Fruit fly (Drosophila melanogaster): ENCODE measurements around the gene CG1523.

CG1523 gene

dm6 chr3R:28851530-28851929 lies 32.1 kb upstream of the CG1523 start:
- TF ChIP-seq rn (GFP tag; IDR thresholded peaks at IDR 0.05): no peak
- TF ChIP-seq Snoo (tag; optimal IDR thresholded peaks at IDR 0.05): no peak
- TF ChIP-seq Pif1A (GFP tag; optimal IDR thresholded peaks at IDR 0.05): no peak
- peak; percentile 54 for TF ChIP-seq EcR (GFP tag; optimal IDR thresholded peaks at IDR 0.05)
- no peak for TF ChIP-seq CG32121 (GFP tag; IDR thresholded peaks at IDR 0.05)
- TF ChIP-seq CG4496 (GFP tag; IDR thresholded peaks at IDR 0.05): 0 out of 3 replicates have a peak, but pooled peaks have one; percentile 44
- peak; percentile 84 for TF ChIP-seq CG13204 (GFP tag; optimal IDR thresholded peaks at IDR 0.05)

DNA sequence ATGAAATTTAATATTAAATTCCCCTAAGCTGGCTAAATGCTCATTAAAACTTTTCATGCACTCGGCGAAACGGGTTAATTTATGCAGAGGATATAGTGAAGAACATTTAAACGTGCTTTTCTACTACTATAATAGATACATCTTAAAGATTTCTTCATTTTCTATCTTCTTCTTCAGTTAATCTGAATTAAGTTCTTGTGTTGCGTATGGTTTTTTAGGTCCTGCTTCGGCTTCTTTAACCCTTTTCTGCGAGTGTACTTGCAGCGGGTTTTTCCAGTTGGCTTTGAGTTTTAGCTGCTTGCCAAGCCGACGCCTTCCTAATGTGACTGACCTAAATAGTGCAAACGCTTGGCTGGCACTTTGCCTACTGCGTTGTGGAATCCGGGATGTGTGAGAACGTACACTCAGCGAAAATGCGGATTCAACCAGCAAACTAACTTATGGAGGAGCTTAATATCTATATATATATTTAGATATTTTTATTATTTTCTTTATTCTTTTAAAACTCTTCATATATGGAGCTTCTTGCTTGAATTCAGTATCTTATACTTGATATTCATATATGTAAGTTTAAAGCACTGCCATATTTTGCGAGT lies 31.3 kb upstream of the CG1523 start:
- TF ChIP-seq CG4496 (GFP tag; IDR thresholded peaks at IDR 0.05): peak; percentile 86
- peak; percentile 50 for TF ChIP-seq CG14655 (GFP tag; optimal IDR thresholded peaks at IDR 0.05)
- no peak for TF ChIP-seq EcR (GFP tag; optimal IDR thresholded peaks at IDR 0.05)
- peak; percentile 44 for TF ChIP-seq Pif1A (GFP tag; optimal IDR thresholded peaks at IDR 0.05)
- TF ChIP-seq CG10348 (GFP tag; IDR thresholded peaks at IDR 0.05): no peak
- TF ChIP-seq CG34367 (tag; optimal IDR thresholded peaks at IDR 0.05): no peak
- no peak for TF ChIP-seq gl (tag; optimal IDR thresholded peaks at IDR 0.05)
- no peak for TF ChIP-seq Snoo (tag; optimal IDR thresholded peaks at IDR 0.05)
- peak; percentile 85 for TF ChIP-seq fd96Ca (GFP tag; IDR thresholded peaks at IDR 0.05)
- no peak for TF ChIP-seq D1 (tag; optimal IDR thresholded peaks at IDR 0.05)
- TF ChIP-seq CG9948 (tag; optimal IDR thresholded peaks at IDR 0.05): no peak
- peak; percentile 82 for TF ChIP-seq Ets98B (GFP tag; IDR thresholded peaks at IDR 0.05)
- no peak for TF ChIP-seq CG13204 (GFP tag; optimal IDR thresholded peaks at IDR 0.05)
- peak; percentile 54 for TF ChIP-seq rn (GFP tag; IDR thresholded peaks at IDR 0.05)
- peak; percentile 76 for TF ChIP-seq CG32121 (GFP tag; IDR thresholded peaks at IDR 0.05)
- TF ChIP-seq CG17806 (tag; optimal IDR thresholded peaks at IDR 0.05): no peak
- peak; percentile 8 for TF ChIP-seq Pif1B (GFP tag; optimal IDR thresholded peaks at IDR 0.05)
- TF ChIP-seq CG15710 (tag; optimal IDR thresholded peaks at IDR 0.05): peak; percentile 34
- peak; percentile 53 for TF ChIP-seq CG8301 (tag; optimal IDR thresholded peaks at IDR 0.05)
- peak; percentile 30; the same call in 1 of the 2 replicates for TF ChIP-seq CG12605 (GFP tag; IDR thresholded peaks at IDR 0.05)
- peak; percentile 34 for TF ChIP-seq CG8159 (tag; optimal IDR thresholded peaks at IDR 0.05)

DNA sequence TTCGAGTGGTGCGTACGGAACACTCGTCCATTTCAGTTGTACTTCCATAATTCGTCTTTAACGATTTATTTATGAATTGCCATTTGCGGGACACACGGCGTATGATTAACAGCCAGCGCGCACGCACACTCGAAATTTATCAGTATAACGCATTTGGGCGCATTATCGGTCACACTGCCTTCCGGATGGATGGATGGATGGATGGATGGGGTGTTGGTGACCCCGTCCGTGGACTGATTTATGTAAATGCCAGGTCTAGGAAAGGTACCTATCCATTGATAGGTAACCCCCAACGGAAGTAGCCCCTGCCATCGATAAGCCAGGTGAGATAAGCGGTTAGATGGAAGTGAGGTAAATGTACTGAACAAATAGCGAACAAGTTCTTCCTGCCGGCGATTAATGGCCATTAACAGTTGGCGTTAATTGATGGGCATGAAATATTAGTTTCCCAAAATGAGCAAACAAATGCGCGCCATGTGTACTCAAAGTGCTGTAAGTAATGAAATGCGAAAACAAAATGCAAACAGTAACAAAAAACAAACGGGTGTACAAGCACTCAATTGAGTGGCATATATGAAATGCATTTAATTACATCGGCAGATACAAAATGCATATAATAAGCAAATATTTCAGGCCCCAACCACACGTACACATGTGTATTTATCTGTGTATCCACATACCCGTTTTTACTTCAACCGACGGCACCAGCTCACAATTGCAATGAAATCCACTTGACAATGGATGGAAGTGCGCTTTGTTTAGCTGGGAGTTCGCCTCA lies 29.4 kb upstream of the CG1523 start:
- no peak for TF ChIP-seq CG8301 (tag; optimal IDR thresholded peaks at IDR 0.05)
- TF ChIP-seq gl (tag; optimal IDR thresholded peaks at IDR 0.05): no peak
- TF ChIP-seq Pif1B (GFP tag; optimal IDR thresholded peaks at IDR 0.05): no peak
- no peak for TF ChIP-seq D1 (tag; optimal IDR thresholded peaks at IDR 0.05)
- no peak for TF ChIP-seq CG4496 (GFP tag; IDR thresholded peaks at IDR 0.05)
- no peak for TF ChIP-seq CG9948 (tag; optimal IDR thresholded peaks at IDR 0.05)
- no peak for TF ChIP-seq CG10348 (GFP tag; IDR thresholded peaks at IDR 0.05)
- no peak for TF ChIP-seq Snoo (tag; optimal IDR thresholded peaks at IDR 0.05)
- TF ChIP-seq CG14655 (GFP tag; optimal IDR thresholded peaks at IDR 0.05): no peak
- no peak for TF ChIP-seq CG34367 (tag; optimal IDR thresholded peaks at IDR 0.05)
- no peak for TF ChIP-seq CG12605 (GFP tag; IDR thresholded peaks at IDR 0.05)
- TF ChIP-seq CG17806 (tag; optimal IDR thresholded peaks at IDR 0.05): no peak
- no peak for TF ChIP-seq CG15710 (tag; optimal IDR thresholded peaks at IDR 0.05)
- no peak for TF ChIP-seq Ets98B (GFP tag; IDR thresholded peaks at IDR 0.05)
- TF ChIP-seq CG13204 (GFP tag; optimal IDR thresholded peaks at IDR 0.05): no peak
- no peak for TF ChIP-seq EcR (GFP tag; optimal IDR thresholded peaks at IDR 0.05)

- TF ChIP-seq D1 (tag; optimal IDR thresholded peaks at IDR 0.05) (peak; percentile 14), CG9948 (tag; optimal IDR thresholded peaks at IDR 0.05) (peak; percentile 49), CG15710 (tag; optimal IDR thresholded peaks at IDR 0.05) (peak; percentile 66), rn (GFP tag; IDR thresholded peaks at IDR 0.05) (no peak), CG8301 (tag; optimal IDR thresholded peaks at IDR 0.05) (peak; percentile 11), CG32121 (GFP tag; IDR thresholded peaks at IDR 0.05) (no peak), CG10348 (GFP tag; IDR thresholded peaks at IDR 0.05) (no peak), Snoo (tag; optimal IDR thresholded peaks at IDR 0.05) (peak; percentile 41), CG8159 (tag; optimal IDR thresholded peaks at IDR 0.05) (peak; percentile 80), CG13204 (GFP tag; optimal IDR thresholded peaks at IDR 0.05) (no peak), gl (tag; optimal IDR thresholded peaks at IDR 0.05) (no peak), CG12605 (GFP tag; IDR thresholded peaks at IDR 0.05) (no peak), CG17806 (tag; optimal IDR thresholded peaks at IDR 0.05) (peak; percentile 53), CG4496 (GFP tag; IDR thresholded peaks at IDR 0.05) (no peak), EcR (GFP tag; optimal IDR thresholded peaks at IDR 0.05) (peak; percentile 88), fd96Ca (GFP tag; IDR thresholded peaks at IDR 0.05) (no peak), Ets98B (GFP tag; IDR thresholded peaks at IDR 0.05) (no peak), Pif1A (GFP tag; optimal IDR thresholded peaks at IDR 0.05) (peak; percentile 18), CG14655 (GFP tag; optimal IDR thresholded peaks at IDR 0.05) (peak; percentile 53), CG34367 (tag; optimal IDR thresholded peaks at IDR 0.05) (peak; percentile 27), Pif1B (GFP tag; optimal IDR thresholded peaks at IDR 0.05) (peak; percentile 14)
Measured at dm6 chr3R:28847547-28848316, 28.3 kb upstream of the CG1523 start.
